Fruit fly (Drosophila melanogaster) whole organism, prepupa: ENCODE data around the gene CG31445.

Experiments used
- CG11762 ChIP-seq: fragments of 200-800 bp; sonication (Bioruptor generic); optimal IDR thresholded peaks from 3 replicates; lab custom pipeline; 2016; ENCODE audit warnings: missing biosample characterization, missing genetic modification characterization; ENCODE audit not compliant: insufficient read depth
- CG15336 ChIP-seq: fragments of 200-800 bp; sonication (Bioruptor generic); IDR thresholded peaks from 2 replicates; pipeline ENCODE4 v1.3.6; 2022; ENCODE audit warnings: missing biosample characterization, missing genetic modification characterization
- CG16779 ChIP-seq: fragments of 200-800 bp; sonication (Bioruptor generic); optimal IDR thresholded peaks from 3 replicates; lab custom pipeline; 2017; ENCODE audit warnings: missing biosample characterization, mild to moderate bottlenecking, missing genetic modification characterization
- CG6163 ChIP-seq: fragments of 200-800 bp; sonication (Bioruptor generic); IDR thresholded peaks from 3 replicates; pipeline ENCODE4 v1.3.6; 2022; ENCODE audit warnings: missing biosample characterization, missing genetic modification characterization
- CG6276 ChIP-seq: fragments of 200-800 bp; sonication (Bioruptor generic); optimal IDR thresholded peaks from 2 replicates; lab custom pipeline; 2017; ENCODE audit warnings: missing biosample characterization, mild to moderate bottlenecking, missing genetic modification characterization
- CG7368 ChIP-seq: fragments of 200-800 bp; sonication (Bioruptor generic); optimal IDR thresholded peaks from 3 replicates; lab custom pipeline; 2016; ENCODE audit warnings: missing biosample characterization, missing genetic modification characterization
- CG8632 ChIP-seq: fragments of 200-800 bp; sonication (Bioruptor generic); optimal IDR thresholded peaks from 3 replicates; lab custom pipeline; 2016; ENCODE audit warnings: missing biosample characterization, missing genetic modification characterization
- CG9139 ChIP-seq: fragments of 200-800 bp; sonication (Bioruptor generic); optimal IDR thresholded peaks from 3 replicates; lab custom pipeline; 2017; ENCODE audit warnings: missing biosample characterization, mild to moderate bottlenecking, missing genetic modification characterization
- Hr39 ChIP-seq: fragments of 200-800 bp; sonication (Bioruptor generic); optimal IDR thresholded peaks from 2 replicates; lab custom pipeline; 2016; ENCODE audit warnings: missing biosample characterization, missing genetic modification characterization
- Hr4 ChIP-seq: fragments of 200-800 bp; sonication (Bioruptor generic); optimal IDR thresholded peaks from 3 replicates; lab custom pipeline; 2016; ENCODE audit warnings: missing biosample characterization, missing genetic modification characterization
- Met ChIP-seq: fragments of 200-800 bp; sonication (Bioruptor generic); optimal IDR thresholded peaks from 3 replicates; lab custom pipeline; 2016; ENCODE audit warnings: missing biosample characterization, missing genetic modification characterization
- OdsH ChIP-seq: fragments of 200-800 bp; sonication (Bioruptor generic); optimal IDR thresholded peaks from 3 replicates; lab custom pipeline; 2016; ENCODE audit warnings: missing biosample characterization, missing genetic modification characterization
- dac ChIP-seq: fragments of 200-800 bp; sonication (Bioruptor generic); optimal IDR thresholded peaks from 2 replicates; lab custom pipeline; 2017; ENCODE audit warnings: missing biosample characterization, mild to moderate bottlenecking, missing genetic modification characterization
- salr ChIP-seq, 2 experiments: fragments of 200-800 bp; sonication (Bioruptor generic); optimal IDR thresholded peaks; 3 replicates each; lab custom pipeline; 2016 to 2018; ENCODE audit warnings: missing biosample characterization in 2 of 2, missing genetic modification characterization in 2 of 2, mild to moderate bottlenecking in 1 of 2

dm6 chr3R:29287320-29287957 is 42.8 kb upstream of the CG31445 start:
- no peak for TF ChIP-seq CG7368
- TF ChIP-seq CG16779 = no peak
- no peak for TF ChIP-seq CG6276
- TF ChIP-seq Met (GFP tag; lab: Kevin White, UChicago) = no peak
- no peak for TF ChIP-seq dac (GFP tag; lab: Kevin White, UChicago)
- no peak for TF ChIP-seq CG6163
- no peak for TF ChIP-seq OdsH (GFP tag; lab: Kevin White, UChicago)
- TF ChIP-seq CG15336 = no peak
- no peak for TF ChIP-seq salr (GFP tag; optimal IDR thresholded peaks at IDR 0.05; lab: Kevin White, UChicago)
- TF ChIP-seq CG8632 = no peak
- TF ChIP-seq Hr4 (GFP tag; lab: Kevin White, UChicago) = no peak
- no peak for TF ChIP-seq CG11762 (GFP tag; lab: Kevin White, UChicago)
- no peak for TF ChIP-seq CG9139 (GFP tag; lab: Kevin White, UChicago)
- no peak for TF ChIP-seq Hr39 (GFP tag; lab: Kevin White, UChicago)
